Fruit fly (Drosophila melanogaster) whole organism, embryonic: Measurements from ENCODE around the gene Spc25.
A peak's percentile ranks its signal among the peaks of the same experiment; 100 is the strongest.

Experiments used
- CG1024 ChIP-seq: fragments of 200-800 bp; sonication (Bioruptor generic); IDR thresholded peaks from 2 replicates; pipeline ENCODE4 v1.3.6; 2022; ENCODE audit warnings: missing biosample characterization, missing genetic modification characterization
- CG11696 ChIP-seq: fragments of 200-800 bp; sonication (Bioruptor generic); IDR thresholded peaks from 2 replicates; pipeline ENCODE4 v1.3.6; 2022; ENCODE audit warnings: missing biosample characterization, missing genetic modification characterization
- CG13296 ChIP-seq: fragments of 200-800 bp; sonication (Bioruptor generic); optimal IDR thresholded peaks from 3 replicates; lab custom pipeline; 2018; ENCODE audit warnings: missing biosample characterization, mild to moderate bottlenecking, missing genetic modification characterization
- CG15073 ChIP-seq: fragments of 200-800 bp; sonication (Bioruptor generic); optimal IDR thresholded peaks from 2 replicates; lab custom pipeline; 2016; ENCODE audit warnings: missing biosample characterization, missing genetic modification characterization
- CG16779 ChIP-seq: fragments of 200-800 bp; sonication (Bioruptor generic); IDR thresholded peaks from 2 replicates; pipeline ENCODE4 v1.3.6; 2022; ENCODE audit warnings: missing biosample characterization, missing genetic modification characterization
- CG17186 ChIP-seq: fragments of 200-800 bp; sonication (Bioruptor generic); optimal IDR thresholded peaks from 3 replicates; lab custom pipeline; 2017; ENCODE audit warnings: missing biosample characterization, missing genetic modification reagents, missing genetic modification characterization
- CG1832 ChIP-seq: fragments of 200-800 bp; sonication (Bioruptor generic); optimal IDR thresholded peaks from 2 replicates; lab custom pipeline; 2017; ENCODE audit warnings: missing biosample characterization, mild to moderate bottlenecking, missing genetic modification characterization, inconsistent platforms
- CG2129 ChIP-seq: fragments of 200-800 bp; sonication (Bioruptor generic); IDR thresholded peaks from 2 replicates; pipeline ENCODE4 v1.3.6; 2022; ENCODE audit warnings: missing biosample characterization, missing genetic modification characterization; ENCODE audit not compliant: partially characterized antibody
- CG2202 ChIP-seq: fragments of 200-800 bp; sonication (Bioruptor generic); optimal IDR thresholded peaks from 2 replicates; lab custom pipeline; 2018; ENCODE audit warnings: missing biosample characterization, mild to moderate bottlenecking, missing genetic modification characterization
- CG34376 ChIP-seq: fragments of 200-800 bp; sonication (Bioruptor generic); optimal IDR thresholded peaks from 2 replicates; lab custom pipeline; 2018; ENCODE audit warnings: missing biosample characterization, mild to moderate bottlenecking, missing genetic modification characterization
- CG4730 ChIP-seq: fragments of 200-800 bp; sonication (Bioruptor generic); IDR thresholded peaks from 2 replicates; pipeline ENCODE4 v1.3.6; 2022; ENCODE audit warnings: missing biosample characterization, missing genetic modification characterization
- CG5245 ChIP-seq: fragments of 200-800 bp; sonication (Bioruptor generic); optimal IDR thresholded peaks from 3 replicates; lab custom pipeline; 2016; ENCODE audit warnings: missing biosample characterization, missing genetic modification characterization
- CG6175 ChIP-seq: fragments of 200-800 bp; sonication (Bioruptor generic); IDR thresholded peaks from 3 replicates; pipeline ENCODE4 v1.3.6; 2022; ENCODE audit warnings: missing biosample characterization, missing genetic modification characterization
- CG6272 ChIP-seq: fragments of 200-800 bp; sonication (Bioruptor generic); IDR thresholded peaks from 2 replicates; pipeline ENCODE4 v1.3.6; 2022; ENCODE audit warnings: missing biosample characterization, missing genetic modification characterization
- CG6791 ChIP-seq: fragments of 200-800 bp; sonication (Bioruptor generic); IDR thresholded peaks from 3 replicates; pipeline ENCODE4 v1.3.6; 2022; ENCODE audit warnings: missing biosample characterization, missing genetic modification characterization; ENCODE audit not compliant: partially characterized antibody
- CG7745 ChIP-seq: fragments of 200-800 bp; sonication (Bioruptor generic); optimal IDR thresholded peaks from 2 replicates; lab custom pipeline; 2018; ENCODE audit warnings: missing biosample characterization, mild to moderate bottlenecking, missing genetic modification characterization, moderate library complexity
- CG7987 ChIP-seq: fragments of 200-800 bp; sonication (Bioruptor generic); optimal IDR thresholded peaks from 2 replicates; lab custom pipeline; 2018; ENCODE audit warnings: missing biosample characterization, mild to moderate bottlenecking, missing genetic modification characterization, moderate library complexity
- CrebB ChIP-seq: fragments of 200-800 bp; sonication (Bioruptor generic); optimal IDR thresholded peaks from 3 replicates; lab custom pipeline; 2018; ENCODE audit warnings: missing biosample characterization, mild to moderate bottlenecking, missing genetic modification characterization
- E2f1 ChIP-seq: fragments of 200-800 bp; sonication (Bioruptor generic); IDR thresholded peaks from 2 replicates; pipeline ENCODE4 v1.3.6; 2022; ENCODE audit warnings: missing biosample characterization, missing genetic modification characterization
- HHEX ChIP-seq: fragments of 200-800 bp; sonication (Bioruptor generic); optimal IDR thresholded peaks from 3 replicates; lab custom pipeline; 2017; ENCODE audit warnings: missing biosample characterization, mild to moderate bottlenecking, missing genetic modification characterization, missing genetic modification reagents
- Hand ChIP-seq: fragments of 200-800 bp; sonication (Bioruptor generic); optimal IDR thresholded peaks from 2 replicates; lab custom pipeline; 2017; ENCODE audit warnings: mild to moderate bottlenecking, missing biosample characterization, missing genetic modification reagents, missing genetic modification characterization
- Hmr ChIP-seq: fragments of 200-800 bp; sonication (Bioruptor generic); optimal IDR thresholded peaks from 3 replicates; lab custom pipeline; 2017; ENCODE audit warnings: mild to moderate bottlenecking, missing biosample characterization, missing genetic modification reagents, missing genetic modification characterization
- Hmx ChIP-seq: fragments of 200-800 bp; sonication (Bioruptor generic); optimal IDR thresholded peaks from 2 replicates; lab custom pipeline; 2016; ENCODE audit warnings: missing biosample characterization, missing genetic modification characterization
- MESR4 ChIP-seq: fragments of 200-800 bp; sonication (Bioruptor generic); optimal IDR thresholded peaks from 2 replicates; lab custom pipeline; 2018; ENCODE audit warnings: missing biosample characterization, mild to moderate bottlenecking, missing genetic modification characterization, moderate library complexity
- Meics ChIP-seq: fragments of 200-800 bp; sonication (Bioruptor generic); optimal IDR thresholded peaks from 2 replicates; lab custom pipeline; 2017; ENCODE audit warnings: missing biosample characterization, mild to moderate bottlenecking, missing genetic modification characterization
- Myb ChIP-seq: fragments of 200-800 bp; sonication (Bioruptor generic); optimal IDR thresholded peaks from 2 replicates; lab custom pipeline; 2016; ENCODE audit warnings: missing biosample characterization, missing genetic modification characterization
- Optix ChIP-seq: fragments of 200-800 bp; sonication (Bioruptor generic); IDR thresholded peaks from 3 replicates; pipeline ENCODE4 v1.3.6; 2022; ENCODE audit warnings: missing biosample characterization, missing genetic modification characterization
- Rx ChIP-seq: fragments of 200-800 bp; sonication (Bioruptor generic); IDR thresholded peaks from 2 replicates; pipeline ENCODE4 v1.3.6; 2022; ENCODE audit warnings: missing biosample characterization, missing genetic modification characterization
- Spps ChIP-seq: fragments of 200-800 bp; sonication (Bioruptor generic); optimal IDR thresholded peaks from 2 replicates; lab custom pipeline; 2018; ENCODE audit warnings: missing biosample characterization, mild to moderate bottlenecking, missing genetic modification characterization
- Stat92E ChIP-seq, 3 experiments: fragments of >200 bp in 2 of 3; fragments of 200-800 bp in 1 of 3; sonication (Bioruptor generic) in 1 of 3; optimal IDR thresholded peaks; 2 replicates each; lab custom pipeline; 2017 to 2019; ENCODE audit warnings: missing biosample characterization in 3 of 3, missing genetic modification characterization in 3 of 3, mild to moderate bottlenecking in 1 of 3, moderate library complexity in 1 of 3
- al ChIP-seq: fragments of 200-800 bp; sonication (Bioruptor generic); IDR thresholded peaks from 2 replicates; pipeline ENCODE4 v1.3.6; 2022; ENCODE audit warnings: missing biosample characterization, missing genetic modification characterization
- aop ChIP-seq: fragments of 200-800 bp; sonication (Bioruptor generic); IDR thresholded peaks from 2 replicates; pipeline ENCODE4 v1.3.6; 2022; ENCODE audit warnings: missing biosample characterization, missing genetic modification characterization
- fd96Cb ChIP-seq: fragments of 200-800 bp; sonication (Bioruptor generic); optimal IDR thresholded peaks from 2 replicates; lab custom pipeline; 2018; ENCODE audit warnings: missing biosample characterization, mild to moderate bottlenecking, missing genetic modification characterization, moderate library complexity
- grau ChIP-seq: fragments of 200-800 bp; optimal IDR thresholded peaks from 3 replicates; lab custom pipeline; 2019; ENCODE audit warnings: missing biosample characterization, mild to moderate bottlenecking, missing genetic modification characterization, moderate library complexity
- h ChIP-seq: fragments of >200 bp; optimal IDR thresholded peaks from 2 replicates; lab custom pipeline; 2017
- ind ChIP-seq: fragments of 200-800 bp; sonication (Bioruptor generic); optimal IDR thresholded peaks from 3 replicates; lab custom pipeline; 2016; ENCODE audit warnings: missing biosample characterization, missing genetic modification characterization
- insv ChIP-seq, 2 experiments: fragments of 200-800 bp; sonication (Bioruptor generic); optimal IDR thresholded peaks; 3 replicates each; lab custom pipeline; 2016 to 2018; ENCODE audit warnings: missing biosample characterization in 2 of 2, missing genetic modification characterization in 2 of 2
- inv ChIP-seq: fragments of 200-800 bp; sonication (Bioruptor generic); IDR thresholded peaks from 2 replicates; pipeline ENCODE4 v1.3.6; 2022; ENCODE audit warnings: missing biosample characterization, missing genetic modification characterization; ENCODE audit not compliant: partially characterized antibody
- kni ChIP-seq: fragments of 200-800 bp; sonication (Bioruptor generic); optimal IDR thresholded peaks from 3 replicates; lab custom pipeline; 2017; ENCODE audit warnings: mild to moderate bottlenecking, missing biosample characterization, missing genetic modification reagents, missing genetic modification characterization
- nerfin-1 ChIP-seq: fragments of 200-800 bp; sonication (Bioruptor generic); optimal IDR thresholded peaks from 3 replicates; lab custom pipeline; 2019; ENCODE audit warnings: missing biosample characterization, mild to moderate bottlenecking, missing genetic modification characterization, moderate library complexity
- org-1 ChIP-seq: fragments of 200-800 bp; sonication (Bioruptor generic); optimal IDR thresholded peaks from 2 replicates; lab custom pipeline; 2017; ENCODE audit warnings: missing biosample characterization, missing genetic modification characterization
- sima ChIP-seq: fragments of 200-800 bp; sonication (Bioruptor generic); optimal IDR thresholded peaks from 2 replicates; lab custom pipeline; 2016; ENCODE audit warnings: missing biosample characterization, missing genetic modification characterization
- tio ChIP-seq: fragments of 200-800 bp; sonication (Bioruptor generic); optimal IDR thresholded peaks from 2 replicates; lab custom pipeline; 2017; ENCODE audit warnings: missing biosample characterization, missing genetic modification characterization, inconsistent platforms
- unc-4 ChIP-seq: fragments of 200-800 bp; sonication (Bioruptor generic); IDR thresholded peaks from 2 replicates; pipeline ENCODE4 v1.3.6; 2022; ENCODE audit warnings: missing biosample characterization, missing genetic modification characterization; ENCODE audit not compliant: partially characterized antibody
- unpg ChIP-seq: fragments of 200-800 bp; sonication (Bioruptor generic); optimal IDR thresholded peaks from 3 replicates; lab custom pipeline; 2018; ENCODE audit warnings: missing biosample characterization, mild to moderate bottlenecking, missing genetic modification characterization, moderate library complexity
- usp ChIP-seq: fragments of >200 bp; optimal IDR thresholded peaks from 2 replicates; lab custom pipeline; 2017; ENCODE audit warnings: missing biosample characterization, missing genetic modification characterization
- vfl ChIP-seq: fragments of 200-800 bp; sonication (Bioruptor generic); optimal IDR thresholded peaks from 2 replicates; lab custom pipeline; 2016; ENCODE audit warnings: missing biosample characterization, missing genetic modification characterization
- zen2 ChIP-seq: fragments of 200-800 bp; sonication (Bioruptor generic); IDR thresholded peaks from 3 replicates; pipeline ENCODE4 v1.3.6; 2022; ENCODE audit warnings: missing biosample characterization, missing genetic modification characterization; ENCODE audit not compliant: partially characterized antibody

Gene Spc25

DNA sequence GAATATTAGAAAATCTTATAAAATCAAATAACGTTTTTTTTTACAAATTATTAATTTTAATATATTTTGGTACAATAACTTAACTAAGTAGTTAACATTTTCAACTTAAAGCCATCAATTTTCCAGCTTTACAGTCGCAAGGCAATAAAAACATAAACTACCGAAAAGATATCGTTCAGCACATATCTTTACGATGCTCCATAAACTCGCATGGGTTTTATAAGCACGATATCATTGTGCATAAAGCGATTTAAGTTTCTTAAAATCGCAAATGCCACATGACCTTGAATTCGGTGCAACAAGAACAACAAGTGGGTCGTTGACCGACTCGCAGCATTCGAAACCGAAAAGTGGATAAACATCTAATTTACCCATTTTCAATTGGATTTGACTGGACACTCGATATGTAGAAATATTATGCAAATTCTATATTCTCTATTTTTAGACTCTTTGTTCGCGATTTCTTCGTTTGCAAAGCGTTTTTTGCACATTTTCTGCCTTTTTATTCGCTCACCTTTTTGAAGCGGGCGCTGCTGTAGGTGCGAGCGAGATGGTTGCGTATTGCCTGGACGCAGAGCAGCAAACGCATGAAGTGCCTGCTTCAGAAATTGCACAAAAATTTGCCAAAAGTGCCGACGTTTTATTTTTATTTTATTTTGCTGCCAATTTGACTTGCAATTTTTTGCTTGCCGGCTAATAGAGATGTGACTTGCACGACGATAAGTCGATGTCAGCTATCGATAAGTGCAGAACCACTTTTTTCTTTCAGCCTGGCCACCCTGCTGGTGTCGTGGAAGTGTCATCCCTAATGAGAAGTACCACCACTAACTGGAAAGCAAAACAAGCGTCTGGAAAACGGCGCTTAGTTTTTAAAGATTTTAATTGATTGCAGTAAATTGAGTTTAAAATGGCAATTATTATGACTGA, at the start of gene Spc25 (continued):
- TF ChIP-seq CG6791 (GFP tag; lab: Robert Waterston, UW): peak; percentile 96
- peak; percentile 87 for TF ChIP-seq zen2
- peak; percentile 60 for TF ChIP-seq unpg (GFP tag; lab: Kevin White, UChicago)
- TF ChIP-seq CG7987 (GFP tag; lab: Kevin White, UChicago): no peak
- no peak for TF ChIP-seq CG2202 (tag; lab: Kevin White, UChicago)
- TF ChIP-seq MESR4 (GFP tag; lab: Kevin White, UChicago): peak; percentile 36
- TF ChIP-seq CG16779 (GFP tag; lab: Robert Waterston, UW): no peak
- no peak for TF ChIP-seq Rx (GFP tag; lab: Robert Waterston, UW)
- TF ChIP-seq Meics (GFP tag; lab: Kevin White, UChicago): no peak
- TF ChIP-seq nerfin-1: no peak
- TF ChIP-seq CG4730 (GFP tag; lab: Robert Waterston, UW): no peak
- no peak for TF ChIP-seq usp
- no peak for TF ChIP-seq h (lab: Kevin White, UChicago)
- TF ChIP-seq org-1 (GFP tag; lab: Kevin White, UChicago): no peak
- TF ChIP-seq vfl (GFP tag; lab: Kevin White, UChicago): peak; percentile 67
- no peak for TF ChIP-seq Hand (GFP tag; lab: Kevin White, UChicago)
- no peak for TF ChIP-seq CrebB (tag; lab: Kevin White, UChicago)
- TF ChIP-seq insv (GFP tag; optimal IDR thresholded peaks at IDR 0.05; lab: Kevin White, UChicago): no peak
- peak; percentile 89 for TF ChIP-seq inv (GFP tag; lab: Robert Waterston, UW)
- TF ChIP-seq CG1024 (GFP tag; lab: Robert Waterston, UW): no peak
- peak; percentile 14 for TF ChIP-seq CG17186 (GFP tag; lab: Kevin White, UChicago)
- TF ChIP-seq ind (GFP tag; lab: Kevin White, UChicago): peak; percentile 52
- no peak for TF ChIP-seq grau (tag; lab: Kevin White, UChicago)
- TF ChIP-seq sima (GFP tag; lab: Kevin White, UChicago): no peak
- peak; percentile 46; the same call in 1 of the 2 replicates for TF ChIP-seq al (GFP tag; lab: Robert Waterston, UW)
- TF ChIP-seq CG6175 (GFP tag; lab: Robert Waterston, UW): no peak
- peak; percentile 76 for TF ChIP-seq CG2129
- peak; percentile 93 for TF ChIP-seq unc-4
- peak; percentile 18 for TF ChIP-seq CG13296
- no peak for TF ChIP-seq CG5245
- TF ChIP-seq Hmr (GFP tag; lab: Kevin White, UChicago): no peak
- TF ChIP-seq Stat92E (GFP tag; optimal IDR thresholded peaks at IDR 0.05; lab: Kevin White, UChicago): no peak
- no peak for TF ChIP-seq CG34376 (GFP tag; lab: Kevin White, UChicago)
- TF ChIP-seq Optix (GFP tag; lab: Robert Waterston, UW): peak; percentile 57; the same call in 1 of the 3 replicates
- TF ChIP-seq CG15073 (GFP tag; lab: Kevin White, UChicago): no peak
- no peak for TF ChIP-seq CG7745 (tag; lab: Kevin White, UChicago)
- no peak for TF ChIP-seq CG1832 (GFP tag; lab: Kevin White, UChicago)
- TF ChIP-seq HHEX (GFP tag; lab: Kevin White, UChicago): no peak
- no peak for TF ChIP-seq Spps (tag; lab: Kevin White, UChicago)
- TF ChIP-seq kni (GFP tag; lab: Kevin White, UChicago): no peak
- TF ChIP-seq E2f1: no peak
- TF ChIP-seq Hmx: no peak
- TF ChIP-seq CG6272 (GFP tag; lab: Robert Waterston, UW): peak; percentile 76
- TF ChIP-seq tio: no peak
- peak; percentile 63 for TF ChIP-seq Myb
- TF ChIP-seq fd96Cb (tag; lab: Kevin White, UChicago): no peak
- TF ChIP-seq CG11696 (GFP tag; lab: Robert Waterston, UW): no peak
- no peak for TF ChIP-seq aop
